Fruit fly (Drosophila melanogaster) whole organism, embryonic: ENCODE measurements around the gene nudC.
A peak's percentile ranks its signal among the peaks of the same experiment; 100 is the strongest.

ENCODE experiments used
- Abd-B ChIP-seq: fragments of 200-800 bp; sonication (Bioruptor generic); optimal IDR thresholded peaks from 2 replicates; lab custom pipeline; 2018; ENCODE audit warnings: missing biosample characterization, mild to moderate bottlenecking, missing genetic modification characterization, moderate library complexity
- Adf1 ChIP-seq: fragments of 200-800 bp; sonication (Bioruptor generic); IDR thresholded peaks from 2 replicates; pipeline ENCODE4 v1.3.6; 2022; ENCODE audit warnings: missing biosample characterization, missing genetic modification characterization
- BEAF-32 ChIP-seq: fragments of 200-800 bp; sonication (Bioruptor generic); optimal IDR thresholded peaks from 3 replicates; lab custom pipeline; 2017; ENCODE audit warnings: missing biosample characterization, missing genetic modification characterization, mild to moderate bottlenecking, moderate library complexity, missing genetic modification reagents
- CG10462 ChIP-seq: fragments of 200-800 bp; sonication (Bioruptor generic); optimal IDR thresholded peaks from 2 replicates; lab custom pipeline; 2016; ENCODE audit warnings: missing biosample characterization, missing genetic modification characterization
- CG11696 ChIP-seq: fragments of 200-800 bp; sonication (Bioruptor generic); IDR thresholded peaks from 2 replicates; pipeline ENCODE4 v1.3.6; 2022; ENCODE audit warnings: missing biosample characterization, missing genetic modification characterization
- CG12744 ChIP-seq: fragments of 200-800 bp; sonication (Bioruptor generic); optimal IDR thresholded peaks from 2 replicates; lab custom pipeline; 2016; ENCODE audit warnings: missing biosample characterization, missing genetic modification characterization
- CG12769 ChIP-seq: fragments of 200-800 bp; sonication (Bioruptor generic); optimal IDR thresholded peaks from 2 replicates; lab custom pipeline; 2019; ENCODE audit warnings: missing biosample characterization, mild to moderate bottlenecking, missing genetic modification characterization, moderate library complexity
- CG16863 ChIP-seq: fragments of 200-800 bp; sonication (Bioruptor generic); optimal IDR thresholded peaks from 3 replicates; lab custom pipeline; 2016; ENCODE audit warnings: missing biosample characterization, missing genetic modification characterization
- CG17385 ChIP-seq: fragments of 200-800 bp; sonication (Bioruptor generic); optimal IDR thresholded peaks from 3 replicates; lab custom pipeline; 2018; ENCODE audit warnings: missing biosample characterization, mild to moderate bottlenecking, missing genetic modification characterization
- CG17829 ChIP-seq: fragments of 200-800 bp; optimal IDR thresholded peaks from 2 replicates; lab custom pipeline; 2019; ENCODE audit warnings: missing biosample characterization, mild to moderate bottlenecking, missing genetic modification characterization, moderate library complexity
- CG18599 ChIP-seq: fragments of 200-800 bp; sonication (Bioruptor generic); optimal IDR thresholded peaks from 3 replicates; lab custom pipeline; 2017; ENCODE audit warnings: missing biosample characterization, missing genetic modification characterization, mild to moderate bottlenecking, moderate library complexity, missing genetic modification reagents
- CG2116 ChIP-seq: fragments of 200-800 bp; sonication (Bioruptor generic); optimal IDR thresholded peaks from 3 replicates; lab custom pipeline; 2018; ENCODE audit warnings: missing biosample characterization, mild to moderate bottlenecking, missing genetic modification characterization
- CG32767 ChIP-seq: fragments of 200-800 bp; sonication (Bioruptor generic); IDR thresholded peaks from 2 replicates; pipeline ENCODE4 v1.3.6; 2022; ENCODE audit warnings: missing biosample characterization, missing genetic modification characterization
- CG33213 ChIP-seq: fragments of 200-800 bp; sonication (Bioruptor generic); optimal IDR thresholded peaks from 3 replicates; lab custom pipeline; 2016; ENCODE audit warnings: missing biosample characterization, missing genetic modification characterization
- CG3847 ChIP-seq: fragments of 200-800 bp; sonication (Bioruptor generic); IDR thresholded peaks from 2 replicates; pipeline ENCODE4 v1.3.6; 2022; ENCODE audit warnings: missing biosample characterization, missing genetic modification characterization
- CG4404 ChIP-seq: fragments of 200-800 bp; sonication (Bioruptor generic); IDR thresholded peaks from 2 replicates; pipeline ENCODE4 v1.3.6; 2022; ENCODE audit warnings: missing biosample characterization, missing genetic modification characterization
- CG6854 ChIP-seq: fragments of 200-800 bp; sonication (Bioruptor generic); optimal IDR thresholded peaks from 3 replicates; lab custom pipeline; 2017; ENCODE audit warnings: missing biosample characterization, mild to moderate bottlenecking, missing genetic modification characterization
- CG8290 ChIP-seq, 3 experiments: fragments of 200-800 bp; sonication (Bioruptor generic); optimal IDR thresholded peaks; 2 replicates each; lab custom pipeline; 2016 to 2019; ENCODE audit warnings: missing biosample characterization in 3 of 3, missing genetic modification characterization in 3 of 3, mild to moderate bottlenecking in 2 of 3, moderate library complexity in 1 of 3
- CG9932 ChIP-seq: fragments of 200-800 bp; sonication (Bioruptor generic); IDR thresholded peaks from 2 replicates; pipeline ENCODE4 v1.3.6; 2022; ENCODE audit warnings: missing biosample characterization, missing genetic modification characterization
- CHES-1-like ChIP-seq: fragments of 200-800 bp; sonication (Bioruptor generic); optimal IDR thresholded peaks from 2 replicates; lab custom pipeline; 2016; ENCODE audit warnings: missing biosample characterization, missing genetic modification characterization
- Dad ChIP-seq: fragments of 200-800 bp; sonication (Bioruptor generic); optimal IDR thresholded peaks from 3 replicates; lab custom pipeline; 2016; ENCODE audit warnings: missing biosample characterization, missing genetic modification characterization
- Dbx ChIP-seq: fragments of 200-800 bp; sonication (Bioruptor generic); IDR thresholded peaks from 3 replicates; pipeline ENCODE4 v1.3.6; 2022; ENCODE audit warnings: missing biosample characterization, missing genetic modification characterization
- Dek ChIP-seq: fragments of 200-800 bp; sonication (Bioruptor generic); optimal IDR thresholded peaks from 3 replicates; lab custom pipeline; 2019; ENCODE audit warnings: missing biosample characterization, mild to moderate bottlenecking, missing genetic modification characterization, moderate library complexity
- HmgD ChIP-seq: fragments of 200-800 bp; sonication (Bioruptor generic); optimal IDR thresholded peaks from 3 replicates; lab custom pipeline; 2016; ENCODE audit warnings: missing biosample characterization, missing genetic modification characterization
- Hmr ChIP-seq: fragments of 200-800 bp; sonication (Bioruptor generic); optimal IDR thresholded peaks from 3 replicates; lab custom pipeline; 2017; ENCODE audit warnings: mild to moderate bottlenecking, missing biosample characterization, missing genetic modification reagents, missing genetic modification characterization
- MESR4 ChIP-seq: fragments of 200-800 bp; sonication (Bioruptor generic); optimal IDR thresholded peaks from 2 replicates; lab custom pipeline; 2018; ENCODE audit warnings: missing biosample characterization, mild to moderate bottlenecking, missing genetic modification characterization, moderate library complexity
- Med ChIP-seq: fragments of 200-800 bp; sonication (Bioruptor generic); peaks from one replicate; lab custom pipeline; 2016; ENCODE audit warnings: missing biosample characterization, missing genetic modification characterization, mild to moderate bottlenecking, inconsistent platforms, moderate library complexity
- NFAT ChIP-seq: fragments of 200-800 bp; sonication (Bioruptor generic); IDR thresholded peaks from 2 replicates; pipeline ENCODE4 v1.3.6; 2022; ENCODE audit warnings: missing biosample characterization, missing genetic modification characterization
- Xbp1 ChIP-seq: fragments of 200-800 bp; sonication (Bioruptor generic); optimal IDR thresholded peaks from 3 replicates; lab custom pipeline; 2016; ENCODE audit warnings: missing biosample characterization, mild to moderate bottlenecking, missing genetic modification characterization
- btn ChIP-seq: fragments of 200-800 bp; sonication (Bioruptor generic); optimal IDR thresholded peaks from 2 replicates; lab custom pipeline; 2016; ENCODE audit warnings: missing biosample characterization, missing genetic modification characterization
- crp ChIP-seq, 2 experiments: fragments of 200-800 bp; sonication (Bioruptor generic); optimal IDR thresholded peaks; 2 replicates in 1 of 2; 3 replicates in 1 of 2; lab custom pipeline; 2017; ENCODE audit warnings: missing biosample characterization in 2 of 2, missing genetic modification characterization in 2 of 2, mild to moderate bottlenecking in 1 of 2, moderate library complexity in 1 of 2
- fru ChIP-seq: fragments of >200 bp; optimal IDR thresholded peaks from 2 replicates; lab custom pipeline; 2017
- ftz-f1 ChIP-seq: fragments of 200-800 bp; sonication (Bioruptor generic); optimal IDR thresholded peaks from 2 replicates; lab custom pipeline; 2016; ENCODE audit warnings: missing biosample characterization, missing genetic modification characterization
- gce ChIP-seq: fragments of 200-800 bp; sonication (Bioruptor generic); IDR thresholded peaks from 3 replicates; pipeline ENCODE4 v1.3.6; 2022; ENCODE audit warnings: missing biosample characterization, missing genetic modification characterization
- gem ChIP-seq: fragments of 200-800 bp; sonication (Bioruptor generic); optimal IDR thresholded peaks from 2 replicates; lab custom pipeline; 2019; ENCODE audit warnings: missing biosample characterization, mild to moderate bottlenecking, missing genetic modification characterization, moderate library complexity
- gfzf ChIP-seq: fragments of 200-800 bp; sonication (Bioruptor generic); optimal IDR thresholded peaks from 2 replicates; lab custom pipeline; 2016; ENCODE audit warnings: missing biosample characterization, mild to moderate bottlenecking, missing genetic modification characterization, moderate library complexity
- hb ChIP-seq: fragments of 200-800 bp; sonication (Bioruptor generic); IDR thresholded peaks from 3 replicates; pipeline ENCODE4 v1.3.6; 2022; ENCODE audit warnings: missing biosample characterization, missing genetic modification characterization; ENCODE audit not compliant: partially characterized antibody
- hkb ChIP-seq, 2 experiments: fragments of 200-800 bp in 1 of 2; fragments of >200 bp in 1 of 2; sonication (Bioruptor generic) in 1 of 2; IDR thresholded peaks in 1 of 2; optimal IDR thresholded peaks in 1 of 2; 2 replicates each; pipeline versions ENCODE4 v1.3.6 to Lab custom; 2017 to 2022; ENCODE audit warnings: missing biosample characterization in 1 of 2, missing genetic modification characterization in 1 of 2
- jigr1 ChIP-seq: fragments of 200-800 bp; sonication (Bioruptor generic); IDR thresholded peaks from 3 replicates; pipeline ENCODE4 v1.3.6; 2022; ENCODE audit warnings: missing biosample characterization, missing genetic modification characterization
- lilli ChIP-seq: fragments of 200-800 bp; sonication (Bioruptor generic); optimal IDR thresholded peaks from 3 replicates; lab custom pipeline; 2016; ENCODE audit warnings: missing biosample characterization, missing genetic modification characterization
- lola ChIP-seq, 3 experiments: fragments of >200 bp in 2 of 3; fragments of 200-800 bp in 1 of 3; sonication (Bioruptor generic) in 1 of 3; optimal IDR thresholded peaks; 2 replicates each; lab custom pipeline; 2017 to 2019; ENCODE audit warnings: missing biosample characterization in 3 of 3, missing genetic modification characterization in 3 of 3, mild to moderate bottlenecking in 1 of 3, moderate library complexity in 1 of 3
- pho ChIP-seq: fragments of 200-800 bp; sonication (Bioruptor generic); optimal IDR thresholded peaks from 2 replicates; lab custom pipeline; 2016; ENCODE audit warnings: missing biosample characterization, missing genetic modification characterization
- sob ChIP-seq: fragments of 200-800 bp; sonication (Bioruptor generic); IDR thresholded peaks from 2 replicates; pipeline ENCODE4 v1.3.6; 2022; ENCODE audit warnings: missing biosample characterization, missing genetic modification characterization
- stwl ChIP-seq: fragments of 200-800 bp; sonication (Bioruptor generic); optimal IDR thresholded peaks from 3 replicates; lab custom pipeline; 2018; ENCODE audit warnings: missing biosample characterization, mild to moderate bottlenecking, missing genetic modification characterization, moderate library complexity
- trem ChIP-seq: fragments of 200-800 bp; optimal IDR thresholded peaks from 3 replicates; lab custom pipeline; 2019; ENCODE audit warnings: missing biosample characterization, mild to moderate bottlenecking, missing genetic modification characterization, moderate library complexity
- ttk ChIP-seq: fragments of 200-800 bp; sonication (Bioruptor generic); IDR thresholded peaks from 2 replicates; pipeline ENCODE4 v2.1.2; 2022; ENCODE audit warnings: missing biosample characterization, missing genetic modification characterization
- vfl ChIP-seq: fragments of 200-800 bp; sonication (Bioruptor generic); optimal IDR thresholded peaks from 2 replicates; lab custom pipeline; 2016; ENCODE audit warnings: missing biosample characterization, missing genetic modification characterization
- wdn ChIP-seq: fragments of 200-800 bp; sonication (Bioruptor generic); IDR thresholded peaks from 2 replicates; pipeline ENCODE4 v1.3.6; 2022; ENCODE audit warnings: missing biosample characterization, missing genetic modification characterization
- wor ChIP-seq: fragments of 200-800 bp; sonication (Bioruptor generic); IDR thresholded peaks from 2 replicates; pipeline ENCODE4 v1.3.6; 2022; ENCODE audit warnings: missing biosample characterization, missing genetic modification characterization
- zfh2 ChIP-seq: fragments of 200-800 bp; sonication (Bioruptor generic); optimal IDR thresholded peaks from 2 replicates; lab custom pipeline; 2016; ENCODE audit warnings: missing biosample characterization, missing genetic modification characterization

nudC gene

dm6 chr3L:16808139-16808538 lies 3.3 kb downstream of the nudC start (continued):
- TF ChIP-seq CG2116 (GFP tag; lab: Kevin White, UChicago) (peak; percentile 29), gce (GFP tag; lab: Robert Waterston, UW) (no peak), CG6854 (GFP tag; lab: Kevin White, UChicago) (no peak), ftz-f1 (GFP tag; lab: Kevin White, UChicago) (peak; percentile 30), Dbx (GFP tag; lab: Robert Waterston, UW) (no peak; the same call in 2 of the 3 replicates), CG16863 (no peak), wor (GFP tag; lab: Robert Waterston, UW) (no peak), fru (lab: Kevin White, UChicago) (no peak), Adf1 (GFP tag; lab: Robert Waterston, UW) (peak; percentile 10; the same call in 1 of the 2 replicates), gem (tag; lab: Kevin White, UChicago) (peak; percentile 17), NFAT (GFP tag; lab: Robert Waterston, UW) (peak; percentile 29; the same call in 1 of the 2 replicates), CG12769 (tag; lab: Kevin White, UChicago) (peak; percentile 38), hkb (optimal IDR thresholded peaks at IDR 0.05; lab: Kevin White, UChicago) (peak; percentile 19), hkb (GFP tag; IDR thresholded peaks at IDR 0.05; lab: Robert Waterston, UW) (no peak), CG17385 (GFP tag; lab: Kevin White, UChicago) (peak; percentile 1), crp (GFP tag; optimal IDR thresholded peaks at IDR 0.05; lab: Kevin White, UChicago) (peak in 1 of 2 experiments; percentile 32), lola (GFP tag; optimal IDR thresholded peaks at IDR 0.05; lab: Kevin White, UChicago) (peak in 1 of 3 experiments; percentile 3), BEAF-32 (GFP tag; lab: Kevin White, UChicago) (peak; percentile 49), CG9932 (GFP tag; lab: Robert Waterston, UW) (peak; percentile 51; the same call in 1 of the 2 replicates), CG8290 (GFP tag; optimal IDR thresholded peaks at IDR 0.05; lab: Kevin White, UChicago) (peak; percentile 72), CG8290 (tag; optimal IDR thresholded peaks at IDR 0.05; lab: Kevin White, UChicago) (peak in 1 of 2 experiments; percentile 69), trem (peak; percentile 47), Hmr (GFP tag; lab: Kevin White, UChicago) (peak; percentile 59), jigr1 (GFP tag; lab: Robert Waterston, UW) (peak; percentile 64; the same call in 1 of the 3 replicates), MESR4 (GFP tag; lab: Kevin White, UChicago) (peak; percentile 55), HmgD (peak; percentile 54), sob (GFP tag; lab: Robert Waterston, UW) (peak; percentile 45; the same call in 1 of the 2 replicates), btn (GFP tag; lab: Kevin White, UChicago) (no peak), CG3847 (peak; percentile 45; the same call in 1 of the 2 replicates), lilli (peak; percentile 6), CG12744 (GFP tag; lab: Kevin White, UChicago) (peak; percentile 11), CG4404 (no peak), wdn (GFP tag; lab: Robert Waterston, UW) (no peak), CG33213 (GFP tag; lab: Kevin White, UChicago) (peak; percentile 86), Xbp1 (GFP tag; lab: Kevin White, UChicago) (peak; percentile 19), zfh2 (GFP tag; lab: Kevin White, UChicago) (peak; percentile 9), CG10462 (GFP tag; lab: Kevin White, UChicago) (peak; percentile 99), CG17829 (tag; lab: Kevin White, UChicago) (peak; percentile 25), Dad (GFP tag; lab: Kevin White, UChicago) (peak; percentile 4), hb (GFP tag; lab: Robert Waterston, UW) (no peak), CG32767 (no peak), gfzf (GFP tag; lab: Kevin White, UChicago) (peak; percentile 97), stwl (tag; lab: Kevin White, UChicago) (peak; percentile 97), Med (peak; percentile 81), CG18599 (GFP tag; lab: Kevin White, UChicago) (no peak), CG11696 (no peak), Dek (tag; lab: Kevin White, UChicago) (peak; percentile 52), CHES-1-like (GFP tag; lab: Kevin White, UChicago) (peak; percentile 62), ttk (GFP tag; lab: Robert Waterston, UW) (no peak), pho (GFP tag; lab: Kevin White, UChicago) (peak; percentile 25), Abd-B (peak; percentile 79), vfl (peak; percentile 27)
